Worm (Caenorhabditis elegans) whole organism, L4 larva: ENCODE measurements around the gene zipt-15.

Source experiments
- F44E2.7 ChIP-seq: fragments of 200-800 bp; sonication (Bioruptor generic); IDR thresholded peaks from 2 replicates; pipeline ENCODE4 v2.1.2; 2022; ENCODE audit warnings: missing genetic modification characterization, missing compliant biosample characterization
- aly-2 ChIP-seq: sonication (generic microtip); optimal IDR thresholded peaks from 2 replicates; lab custom pipeline; 2018; ENCODE audit warnings: missing biosample characterization, missing genetic modification characterization
- ceh-20 ChIP-seq: fragments of 200-800 bp; sonication (Bioruptor generic); IDR thresholded peaks from 2 replicates; pipeline ENCODE4 v1.3.6; 2022; ENCODE audit warnings: missing genetic modification reagents, missing genetic modification characterization, missing compliant biosample characterization
- ceh-82 ChIP-seq: sonication (generic microtip); optimal IDR thresholded peaks from 2 replicates; lab custom pipeline; 2017; ENCODE audit warnings: missing biosample characterization, missing genetic modification characterization
- duxl-1 ChIP-seq: sonication (generic microtip); optimal IDR thresholded peaks from 2 replicates; lab custom pipeline; 2016; ENCODE audit warnings: mild to moderate bottlenecking, missing genetic modification characterization, moderate library complexity, missing compliant biosample characterization; ENCODE audit not compliant: poor library complexity
- fkh-10 ChIP-seq: fragments of 150-350 bp; optimal IDR thresholded peaks from 2 replicates; lab custom pipeline; 2014; ENCODE audit warnings: missing biosample characterization, missing genetic modification reagents, missing genetic modification characterization
- lin-15B ChIP-seq: fragments of 150-350 bp; sonication (generic microtip); optimal IDR thresholded peaks from 3 replicates; lab custom pipeline; 2014; ENCODE audit warnings: missing biosample characterization, missing genetic modification characterization
- lin-29 ChIP-seq: fragments of 200-800 bp; sonication (Bioruptor generic); IDR thresholded peaks from 2 replicates; pipeline ENCODE4 v1.3.6; 2022; ENCODE audit warnings: missing genetic modification reagents, missing genetic modification characterization, missing compliant biosample characterization
- lsy-2 ChIP-seq, 2 experiments: fragments of 150-350 bp in 1 of 2; sonication (generic microtip) in 1 of 2; optimal IDR thresholded peaks; 2 replicates each; lab custom pipeline; 2014 to 2017; ENCODE audit warnings: missing biosample characterization in 2 of 2, missing genetic modification characterization in 2 of 2
- mep-1 ChIP-seq: fragments of 150-350 bp; sonication (generic microtip); optimal IDR thresholded peaks from 3 replicates; lab custom pipeline; 2014; ENCODE audit warnings: missing biosample characterization, missing genetic modification characterization
- nhr-11 ChIP-seq: fragments of 150-350 bp; optimal IDR thresholded peaks from 2 replicates; lab custom pipeline; 2014; ENCODE audit warnings: missing biosample characterization, missing genetic modification characterization
- nhr-237 ChIP-seq: sonication (generic microtip); optimal IDR thresholded peaks from 2 replicates; lab custom pipeline; 2017; ENCODE audit warnings: missing biosample characterization, missing genetic modification characterization
- snpc-4 ChIP-seq: fragments of 150-350 bp; optimal IDR thresholded peaks from 2 replicates; lab custom pipeline; 2014; ENCODE audit warnings: missing biosample characterization, missing genetic modification characterization
- vab-7 ChIP-seq: fragments of 200-800 bp; sonication (Bioruptor generic); IDR thresholded peaks from 2 replicates; pipeline ENCODE4 v1.3.6; 2022; ENCODE audit warnings: missing genetic modification reagents, missing genetic modification characterization, missing compliant biosample characterization

- TF ChIP-seq mep-1 (tag; lab: Kevin White, UChicago) = no peak
- no peak for TF ChIP-seq nhr-11
- TF ChIP-seq ceh-20 (GFP tag; lab: Robert Waterston, UW) = no peak
- TF ChIP-seq aly-2 (tag; lab: Kevin White, UChicago) = no peak
- no peak for TF ChIP-seq F44E2.7 (GFP tag; lab: Robert Waterston, UW)
- no peak for TF ChIP-seq ceh-82 (tag; lab: Kevin White, UChicago)
- no peak for TF ChIP-seq snpc-4 (tag; lab: Kevin White, UChicago)
- TF ChIP-seq fkh-10 (GFP tag; lab: Kevin White, UChicago) = no peak
- no peak for TF ChIP-seq lin-29 (GFP tag; lab: Robert Waterston, UW)
- no peak for TF ChIP-seq nhr-237 (tag; lab: Kevin White, UChicago)
- no peak for TF ChIP-seq vab-7
- no peak for TF ChIP-seq duxl-1 (tag; lab: Kevin White, UChicago)
- no peak for TF ChIP-seq lsy-2 (tag; optimal IDR thresholded peaks at IDR 0.05; lab: Kevin White, UChicago)
- TF ChIP-seq lin-15B (tag; lab: Kevin White, UChicago) = no peak
Observed at ce11 chrIV:772931-773330, 51.8 kb downstream of the zipt-15 start, which contains the start of gene mrpl-2.
